Fruit fly (Drosophila melanogaster) whole organism, pupa: ENCODE measurements around the gene COX6CL.

ENCODE experiments used
- CG10348 ChIP-seq: fragments of 200-800 bp; sonication (Bioruptor generic); IDR thresholded peaks from 2 replicates; pipeline ENCODE4 v1.3.6; 2022; ENCODE audit warnings: missing biosample characterization, missing genetic modification characterization
- CG12605 ChIP-seq: fragments of 200-800 bp; sonication (Bioruptor generic); IDR thresholded peaks from 2 replicates; pipeline ENCODE4 v1.3.6; 2022; ENCODE audit warnings: missing biosample characterization, missing genetic modification characterization
- CG13204 ChIP-seq: fragments of 200-800 bp; sonication (Bioruptor generic); optimal IDR thresholded peaks from 2 replicates; lab custom pipeline; 2018; ENCODE audit warnings: missing biosample characterization, mild to moderate bottlenecking, missing genetic modification characterization, moderate library complexity
- CG14655 ChIP-seq: fragments of 200-800 bp; sonication (Bioruptor generic); optimal IDR thresholded peaks from 3 replicates; lab custom pipeline; 2017; ENCODE audit warnings: mild to moderate bottlenecking, missing biosample characterization, missing genetic modification reagents, missing genetic modification characterization
- CG15710 ChIP-seq: fragments of 200-800 bp; sonication (Bioruptor generic); optimal IDR thresholded peaks from 2 replicates; lab custom pipeline; 2018; ENCODE audit warnings: missing biosample characterization, mild to moderate bottlenecking, missing genetic modification characterization, moderate library complexity
- CG17806 ChIP-seq: fragments of 200-800 bp; sonication (Bioruptor generic); optimal IDR thresholded peaks from 2 replicates; lab custom pipeline; 2018; ENCODE audit warnings: missing biosample characterization, mild to moderate bottlenecking, missing genetic modification characterization, moderate library complexity
- CG32121 ChIP-seq: fragments of 200-800 bp; sonication (Bioruptor generic); IDR thresholded peaks from 2 replicates; pipeline ENCODE4 v1.3.6; 2022; ENCODE audit warnings: missing biosample characterization, missing genetic modification characterization
- CG34367 ChIP-seq: fragments of 200-800 bp; sonication (Bioruptor generic); optimal IDR thresholded peaks from 2 replicates; lab custom pipeline; 2018; ENCODE audit warnings: missing biosample characterization, mild to moderate bottlenecking, missing genetic modification characterization
- CG4496 ChIP-seq: fragments of 200-800 bp; sonication (Bioruptor generic); IDR thresholded peaks from 3 replicates; pipeline ENCODE4 v1.3.6; 2022; ENCODE audit warnings: missing biosample characterization, missing genetic modification characterization
- CG8159 ChIP-seq: fragments of 200-800 bp; sonication (Bioruptor generic); optimal IDR thresholded peaks from 3 replicates; lab custom pipeline; 2018; ENCODE audit warnings: missing biosample characterization, mild to moderate bottlenecking, missing genetic modification characterization, moderate library complexity
- CG8301 ChIP-seq: fragments of 200-800 bp; sonication (Bioruptor generic); optimal IDR thresholded peaks from 2 replicates; lab custom pipeline; 2018; ENCODE audit warnings: missing biosample characterization, mild to moderate bottlenecking, missing genetic modification characterization
- CG9948 ChIP-seq: fragments of 200-800 bp; sonication (Bioruptor generic); optimal IDR thresholded peaks from 2 replicates; lab custom pipeline; 2018; ENCODE audit warnings: missing biosample characterization, mild to moderate bottlenecking, missing genetic modification characterization, moderate library complexity
- D1 ChIP-seq: fragments of 200-800 bp; sonication (Bioruptor generic); optimal IDR thresholded peaks from 2 replicates; lab custom pipeline; 2018; ENCODE audit warnings: missing biosample characterization, mild to moderate bottlenecking, missing genetic modification characterization, moderate library complexity
- EcR ChIP-seq: fragments of 200-800 bp; sonication (Bioruptor generic); optimal IDR thresholded peaks from 3 replicates; lab custom pipeline; 2019; ENCODE audit warnings: missing biosample characterization, missing genetic modification characterization, mild to moderate bottlenecking, moderate library complexity, missing genetic modification reagents
- Ets98B ChIP-seq: fragments of 200-800 bp; sonication (Bioruptor generic); IDR thresholded peaks from 2 replicates; pipeline ENCODE4 v1.3.6; 2022; ENCODE audit warnings: missing biosample characterization, missing genetic modification characterization
- Pif1A ChIP-seq: fragments of 200-800 bp; sonication (Bioruptor generic); optimal IDR thresholded peaks from 3 replicates; lab custom pipeline; 2016; ENCODE audit warnings: missing biosample characterization, missing genetic modification characterization
- Pif1B ChIP-seq: fragments of 200-800 bp; sonication (Bioruptor generic); optimal IDR thresholded peaks from 3 replicates; lab custom pipeline; 2016; ENCODE audit warnings: missing biosample characterization, missing genetic modification characterization
- Snoo ChIP-seq: fragments of 200-800 bp; sonication (Bioruptor generic); optimal IDR thresholded peaks from 3 replicates; lab custom pipeline; 2017; ENCODE audit warnings: missing biosample characterization, mild to moderate bottlenecking, missing genetic modification characterization, inconsistent platforms
- fd96Ca ChIP-seq: fragments of 200-800 bp; sonication (Bioruptor generic); IDR thresholded peaks from 3 replicates; pipeline ENCODE4 v1.3.6; 2022; ENCODE audit warnings: missing biosample characterization, missing genetic modification characterization
- gl ChIP-seq: fragments of 200-800 bp; sonication (Bioruptor generic); optimal IDR thresholded peaks from 2 replicates; lab custom pipeline; 2018; ENCODE audit warnings: missing biosample characterization, mild to moderate bottlenecking, missing genetic modification characterization
- rn ChIP-seq: fragments of 200-800 bp; sonication (Bioruptor generic); IDR thresholded peaks from 2 replicates; pipeline ENCODE4 v1.3.6; 2022; ENCODE audit warnings: missing biosample characterization, missing genetic modification characterization

COX6CL gene

DNA sequence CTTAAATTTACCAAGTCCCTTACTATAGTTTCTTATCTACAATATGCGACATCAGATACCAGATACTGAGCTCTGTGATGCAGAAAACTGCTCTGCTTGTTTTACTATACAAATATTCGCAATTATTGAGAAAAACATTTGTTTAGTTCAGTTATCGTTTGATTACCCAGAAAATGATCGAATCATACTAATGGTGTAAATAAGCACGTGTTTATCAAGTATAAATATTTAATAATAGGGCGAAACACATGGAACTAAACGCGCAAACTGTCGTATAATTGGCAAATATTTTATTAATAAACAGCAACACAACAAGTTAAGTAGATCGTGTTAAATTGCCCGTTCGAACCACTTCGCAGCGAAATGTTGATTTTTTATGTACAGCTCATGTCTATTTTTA lies 20.3 kb downstream of the COX6CL start:
- TF ChIP-seq Pif1B (GFP tag; lab: Kevin White, UChicago) (peak; percentile 20), CG13204 (GFP tag; lab: Kevin White, UChicago) (no peak), CG14655 (GFP tag; lab: Kevin White, UChicago) (peak; percentile 22), gl (peak; percentile 35), CG17806 (tag; lab: Kevin White, UChicago) (peak; percentile 4), CG32121 (0 out of 2 replicates have a peak, but pooled peaks have one; percentile 11), CG9948 (peak; percentile 7), CG12605 (GFP tag; lab: Robert Waterston, UW) (no peak), CG4496 (GFP tag; lab: Robert Waterston, UW) (no peak), fd96Ca (GFP tag; lab: Robert Waterston, UW) (no peak), Snoo (no peak), CG8159 (tag; lab: Kevin White, UChicago) (peak; percentile 15), CG10348 (GFP tag; lab: Robert Waterston, UW) (no peak), rn (GFP tag; lab: Robert Waterston, UW) (no peak), Pif1A (peak; percentile 27), EcR (GFP tag; lab: Kevin White, UChicago) (no peak), CG8301 (tag; lab: Kevin White, UChicago) (no peak)

DNA sequence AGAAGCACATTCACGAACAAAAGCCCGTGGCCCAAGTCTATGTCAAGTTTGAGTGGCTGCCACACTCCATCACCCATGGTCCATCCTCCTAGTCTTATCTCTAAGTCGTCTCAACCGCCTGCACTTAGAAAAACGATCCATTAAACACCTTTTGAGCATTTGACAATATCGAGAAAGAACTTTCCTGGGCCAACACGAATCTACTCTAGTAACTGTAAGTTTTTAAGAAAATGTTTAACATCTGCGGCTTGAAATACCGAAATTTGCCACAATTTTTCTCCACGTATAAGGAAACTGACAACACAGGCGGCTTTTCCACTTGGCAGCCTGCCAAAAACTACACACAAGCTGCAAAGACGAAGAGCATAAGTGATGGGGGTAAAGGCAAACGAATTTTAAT lies 23.1 kb downstream of the COX6CL start:
- TF ChIP-seq CG13204 (GFP tag; lab: Kevin White, UChicago) = no peak
- TF ChIP-seq CG14655 (GFP tag; lab: Kevin White, UChicago) = peak; percentile 58
- peak; percentile 40 for TF ChIP-seq CG8301 (tag; lab: Kevin White, UChicago)

DNA sequence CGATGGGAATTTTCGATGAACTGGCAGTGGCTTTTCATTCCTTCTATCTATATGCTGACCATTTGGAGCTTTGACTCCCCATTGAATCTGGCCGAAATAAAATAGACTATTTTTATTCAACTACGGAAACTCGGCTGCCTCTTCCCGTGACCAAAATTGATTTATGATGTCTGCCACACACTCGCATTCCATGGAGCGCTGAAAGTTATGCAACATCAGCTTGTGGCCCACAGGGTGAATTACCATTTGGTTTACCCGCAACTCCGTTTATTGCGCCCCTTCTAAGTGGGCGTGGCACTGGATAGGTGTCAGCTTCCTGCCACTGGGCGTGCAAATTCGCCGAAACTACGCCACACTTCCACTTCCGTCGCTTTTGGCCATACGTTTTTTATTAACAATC lies 25.1 kb downstream of the COX6CL start:
- no peak for TF ChIP-seq CG4496 (GFP tag; lab: Robert Waterston, UW)
- TF ChIP-seq CG15710 = no peak
- no peak for TF ChIP-seq Ets98B (GFP tag; lab: Robert Waterston, UW)
- TF ChIP-seq D1 (tag; lab: Kevin White, UChicago) = no peak
- no peak for TF ChIP-seq CG12605 (GFP tag; lab: Robert Waterston, UW)
- no peak for TF ChIP-seq CG8301 (tag; lab: Kevin White, UChicago)
- TF ChIP-seq gl = no peak
- TF ChIP-seq fd96Ca (GFP tag; lab: Robert Waterston, UW) = no peak
- no peak for TF ChIP-seq EcR (GFP tag; lab: Kevin White, UChicago)
- no peak for TF ChIP-seq CG9948
- no peak for TF ChIP-seq CG8159 (tag; lab: Kevin White, UChicago)
- no peak for TF ChIP-seq CG32121
- TF ChIP-seq Pif1A = no peak
- TF ChIP-seq CG10348 (GFP tag; lab: Robert Waterston, UW) = no peak
- TF ChIP-seq CG34367 (tag; lab: Kevin White, UChicago) = no peak
- TF ChIP-seq Pif1B (GFP tag; lab: Kevin White, UChicago) = no peak
- no peak for TF ChIP-seq rn (GFP tag; lab: Robert Waterston, UW)
- TF ChIP-seq Snoo = no peak

DNA sequence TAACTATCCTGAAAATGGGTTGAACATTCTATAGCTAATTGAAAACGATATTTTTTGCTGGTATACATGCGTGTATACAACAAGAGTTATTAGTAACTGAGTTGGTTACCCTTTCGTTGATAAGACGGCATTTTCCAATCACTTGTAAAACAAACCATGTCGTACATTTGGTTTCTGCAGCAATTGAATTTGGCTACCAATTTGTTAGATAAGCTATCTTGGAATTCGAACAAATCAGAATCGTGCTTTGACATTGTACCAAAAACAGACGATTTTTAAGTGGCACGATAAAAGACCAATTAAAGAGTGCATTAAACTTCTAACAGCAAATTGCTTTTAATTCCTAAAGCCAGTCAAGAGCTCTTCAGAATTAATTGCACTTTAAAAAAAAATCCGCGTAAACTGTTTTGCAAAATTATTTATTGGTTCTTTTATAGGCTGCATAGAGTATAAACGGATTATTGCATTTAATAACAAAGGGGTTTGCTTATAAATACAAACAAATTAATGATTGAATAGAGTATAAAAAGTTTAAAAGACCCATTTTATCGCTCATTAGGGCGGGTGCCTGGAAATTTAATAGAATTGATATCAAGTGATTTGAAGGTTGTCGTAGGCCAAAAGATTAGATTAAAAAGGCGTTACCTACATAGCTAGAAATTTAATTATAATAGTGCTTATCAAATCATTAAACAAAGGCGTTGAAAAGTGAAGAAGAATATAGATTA lies 27.3 kb downstream of the COX6CL start:
- TF ChIP-seq Pif1B (GFP tag; lab: Kevin White, UChicago) (no peak), CG14655 (GFP tag; lab: Kevin White, UChicago) (no peak), Ets98B (GFP tag; lab: Robert Waterston, UW) (no peak), CG10348 (GFP tag; lab: Robert Waterston, UW) (no peak), Snoo (no peak), CG4496 (GFP tag; lab: Robert Waterston, UW) (no peak), CG9948 (no peak), CG8159 (tag; lab: Kevin White, UChicago) (no peak), D1 (tag; lab: Kevin White, UChicago) (no peak), Pif1A (no peak), CG32121 (no peak)

DNA sequence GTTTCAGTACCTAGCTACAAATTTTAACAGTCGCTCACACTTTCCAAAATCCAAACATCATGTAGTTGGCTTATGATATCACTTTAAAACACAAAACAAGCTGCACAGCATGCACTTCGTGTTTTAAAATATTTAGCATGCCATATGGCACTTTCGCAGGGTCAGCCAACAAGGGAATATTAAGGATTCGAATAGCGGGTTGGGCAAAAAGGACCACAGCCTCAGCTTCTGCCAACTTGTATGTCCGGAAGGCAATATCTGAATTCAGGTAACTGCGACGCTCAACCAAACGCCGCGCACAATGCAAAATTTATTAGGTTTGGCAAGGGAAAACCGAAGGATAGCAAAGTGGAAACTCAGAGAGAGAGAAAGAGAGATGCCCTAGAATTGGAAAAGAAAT lies 29.0 kb downstream of the COX6CL start:
- no peak for TF ChIP-seq CG8159 (tag; lab: Kevin White, UChicago)
- no peak for TF ChIP-seq CG17806 (tag; lab: Kevin White, UChicago)
- no peak for TF ChIP-seq CG8301 (tag; lab: Kevin White, UChicago)

DNA sequence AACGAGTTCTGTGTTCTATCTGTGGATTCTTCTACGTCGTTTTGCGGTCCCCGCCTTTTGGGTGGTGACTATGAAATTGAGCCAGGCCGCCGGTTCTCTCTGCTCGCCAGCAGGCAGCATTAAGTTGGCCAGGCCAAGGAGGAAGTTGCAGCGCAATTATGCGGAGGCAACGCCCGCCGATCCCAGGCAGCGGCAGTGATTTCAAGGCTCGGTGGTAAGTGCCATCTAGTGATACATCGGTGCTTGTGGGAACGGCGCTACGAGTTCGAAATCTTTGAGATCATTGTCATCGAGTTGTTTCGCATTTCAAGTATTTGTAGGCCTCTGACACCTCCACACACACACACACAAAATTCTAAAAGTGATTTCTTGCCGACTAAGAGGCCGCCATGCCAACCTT lies 34.5 kb downstream of the COX6CL start, which contains the start of gene CG31913:
TSS of gene CG31913 (plus strand) at position 301 of the 400 bp plus-strand sequence.
- no peak for TF ChIP-seq gl
- TF ChIP-seq EcR (GFP tag; lab: Kevin White, UChicago) = peak; percentile 64
- TF ChIP-seq Pif1B (GFP tag; lab: Kevin White, UChicago) = no peak
- TF ChIP-seq CG13204 (GFP tag; lab: Kevin White, UChicago) = peak; percentile 41

DNA sequence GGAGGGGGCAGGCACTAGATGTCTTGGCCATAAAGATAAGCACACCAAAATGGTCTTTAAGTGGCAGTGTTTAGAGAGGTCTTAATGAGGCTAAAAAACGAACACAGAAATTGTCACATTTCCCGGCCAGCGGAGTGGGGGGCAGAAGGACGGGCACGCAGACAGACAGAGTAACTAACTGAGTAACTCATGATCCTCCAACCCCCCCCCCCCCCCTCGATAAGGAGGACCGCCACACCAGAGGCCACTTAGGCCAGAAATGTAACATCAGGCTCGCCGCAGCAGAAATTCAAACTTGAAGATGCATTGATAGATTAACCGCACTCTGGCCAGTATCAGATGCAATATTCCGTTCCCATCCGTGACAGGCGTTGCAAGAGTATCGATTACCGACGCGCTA lies 35.4 kb downstream of the COX6CL start:
- no peak for TF ChIP-seq CG34367 (tag; lab: Kevin White, UChicago)
- TF ChIP-seq CG9948 = no peak
- TF ChIP-seq CG12605 (GFP tag; lab: Robert Waterston, UW) = no peak
- no peak for TF ChIP-seq gl
- TF ChIP-seq rn (GFP tag; lab: Robert Waterston, UW) = no peak
- no peak for TF ChIP-seq CG32121
- TF ChIP-seq CG17806 (tag; lab: Kevin White, UChicago) = no peak
